Fruit fly (Drosophila melanogaster) whole organism, embryonic: ENCODE data around the gene Mondo.

Experiments used
- Ada2b ChIP-seq: fragments of 200-800 bp; sonication (Bioruptor generic); IDR thresholded peaks from 2 replicates; pipeline ENCODE4 v1.3.6; 2022; ENCODE audit warnings: missing biosample characterization, missing genetic modification characterization
- Blimp-1 ChIP-seq: fragments of 200-800 bp; sonication (Bioruptor generic); optimal IDR thresholded peaks from 3 replicates; lab custom pipeline; 2018; ENCODE audit warnings: missing biosample characterization, missing genetic modification characterization, mild to moderate bottlenecking, moderate library complexity, missing genetic modification reagents
- CG10209 ChIP-seq: fragments of 200-800 bp; sonication (Bioruptor generic); optimal IDR thresholded peaks from 3 replicates; lab custom pipeline; 2017; ENCODE audit warnings: missing biosample characterization, mild to moderate bottlenecking, missing genetic modification characterization, missing genetic modification reagents
- CG10979 ChIP-seq: fragments of 200-800 bp; sonication (Bioruptor generic); optimal IDR thresholded peaks from 2 replicates; lab custom pipeline; 2018; ENCODE audit warnings: missing biosample characterization, mild to moderate bottlenecking, missing genetic modification characterization, moderate library complexity
- CG11560 ChIP-seq: fragments of 200-800 bp; sonication (Bioruptor generic); IDR thresholded peaks from 3 replicates; pipeline ENCODE4 v1.3.6; 2022; ENCODE audit warnings: missing biosample characterization, missing genetic modification characterization
- CG12769 ChIP-seq: fragments of 200-800 bp; sonication (Bioruptor generic); optimal IDR thresholded peaks from 2 replicates; lab custom pipeline; 2019; ENCODE audit warnings: missing biosample characterization, mild to moderate bottlenecking, missing genetic modification characterization, moderate library complexity
- CG14050 ChIP-seq: fragments of 200-800 bp; sonication (Bioruptor generic); IDR thresholded peaks from 3 replicates; pipeline ENCODE4 v1.3.6; 2022; ENCODE audit warnings: missing biosample characterization, missing genetic modification characterization
- CG16863 ChIP-seq: fragments of 200-800 bp; sonication (Bioruptor generic); optimal IDR thresholded peaks from 3 replicates; lab custom pipeline; 2016; ENCODE audit warnings: missing biosample characterization, missing genetic modification characterization
- CG18476 ChIP-seq: fragments of 200-800 bp; sonication (Bioruptor generic); optimal IDR thresholded peaks from 2 replicates; lab custom pipeline; 2016; ENCODE audit warnings: missing biosample characterization, mild to moderate bottlenecking, missing genetic modification characterization
- CG18764 ChIP-seq: fragments of 200-800 bp; sonication (Bioruptor generic); optimal IDR thresholded peaks from 3 replicates; lab custom pipeline; 2016; ENCODE audit warnings: missing biosample characterization, missing genetic modification characterization
- CG2120 ChIP-seq: fragments of 200-800 bp; sonication (Bioruptor generic); optimal IDR thresholded peaks from 3 replicates; lab custom pipeline; 2016; ENCODE audit warnings: missing biosample characterization, missing genetic modification characterization
- CG2875 ChIP-seq: fragments of 200-800 bp; sonication (Bioruptor generic); optimal IDR thresholded peaks from 2 replicates; lab custom pipeline; 2017; ENCODE audit warnings: missing biosample characterization, mild to moderate bottlenecking, missing genetic modification characterization, missing genetic modification reagents
- CG2889 ChIP-seq: fragments of 200-800 bp; sonication (Bioruptor generic); IDR thresholded peaks from 3 replicates; pipeline ENCODE4 v1.3.6; 2022; ENCODE audit warnings: missing biosample characterization, missing genetic modification characterization
- CG30020 ChIP-seq: fragments of 200-800 bp; optimal IDR thresholded peaks from 2 replicates; lab custom pipeline; 2019; ENCODE audit warnings: missing biosample characterization, mild to moderate bottlenecking, missing genetic modification characterization, moderate library complexity
- CG3407 ChIP-seq: fragments of 200-800 bp; sonication (Bioruptor generic); optimal IDR thresholded peaks from 2 replicates; lab custom pipeline; 2018; ENCODE audit warnings: missing biosample characterization, mild to moderate bottlenecking, missing genetic modification characterization
- CG34224 ChIP-seq: fragments of 200-800 bp; sonication (Bioruptor generic); IDR thresholded peaks from 3 replicates; pipeline ENCODE4 v1.3.6; 2022; ENCODE audit warnings: missing biosample characterization, missing genetic modification characterization; ENCODE audit not compliant: partially characterized antibody
- CG8281 ChIP-seq: fragments of 200-800 bp; sonication (Bioruptor generic); optimal IDR thresholded peaks from 2 replicates; lab custom pipeline; 2018; ENCODE audit warnings: missing biosample characterization, mild to moderate bottlenecking, missing genetic modification characterization, moderate library complexity
- CG8944 ChIP-seq: fragments of 200-800 bp; sonication (Bioruptor generic); optimal IDR thresholded peaks from 3 replicates; lab custom pipeline; 2016; ENCODE audit warnings: missing biosample characterization, missing genetic modification characterization
- CTCF ChIP-seq: fragments of 200-800 bp; sonication (Bioruptor generic); optimal IDR thresholded peaks from 2 replicates; lab custom pipeline; 2017; ENCODE audit warnings: missing biosample characterization, mild to moderate bottlenecking, missing genetic modification characterization, moderate library complexity
- CoRest ChIP-seq: fragments of 200-800 bp; sonication (Bioruptor generic); optimal IDR thresholded peaks from 3 replicates; lab custom pipeline; 2018; ENCODE audit warnings: missing biosample characterization, mild to moderate bottlenecking, missing genetic modification characterization, moderate library complexity
- Deaf1 ChIP-seq: fragments of 200-800 bp; optimal IDR thresholded peaks from 3 replicates; lab custom pipeline; 2019; ENCODE audit warnings: missing biosample characterization, mild to moderate bottlenecking, missing genetic modification characterization, moderate library complexity
- Dfd ChIP-seq, 2 experiments: fragments of >200 bp; optimal IDR thresholded peaks; 2 replicates each; lab custom pipeline; 2017; ENCODE audit warnings: missing biosample characterization in 2 of 2, missing genetic modification characterization in 2 of 2
- HHEX ChIP-seq: fragments of 200-800 bp; sonication (Bioruptor generic); optimal IDR thresholded peaks from 3 replicates; lab custom pipeline; 2017; ENCODE audit warnings: missing biosample characterization, mild to moderate bottlenecking, missing genetic modification characterization, missing genetic modification reagents
- HLH4C ChIP-seq: fragments of 200-800 bp; sonication (Bioruptor generic); IDR thresholded peaks from 3 replicates; pipeline ENCODE4 v1.3.6; 2022; ENCODE audit warnings: missing biosample characterization, missing genetic modification characterization; ENCODE audit not compliant: partially characterized antibody
- Hsf ChIP-seq: fragments of 200-800 bp; sonication (Bioruptor generic); optimal IDR thresholded peaks from 3 replicates; lab custom pipeline; 2016; ENCODE audit warnings: missing biosample characterization, missing genetic modification characterization
- Max ChIP-seq: fragments of 200-800 bp; sonication (Bioruptor generic); optimal IDR thresholded peaks from 2 replicates; lab custom pipeline; 2016; ENCODE audit warnings: missing biosample characterization, mild to moderate bottlenecking, missing genetic modification characterization
- NfI ChIP-seq: fragments of 200-800 bp; sonication (Bioruptor generic); optimal IDR thresholded peaks from 3 replicates; lab custom pipeline; 2018; ENCODE audit warnings: missing biosample characterization, mild to moderate bottlenecking, missing genetic modification characterization, moderate library complexity
- Opbp ChIP-seq: fragments of 200-800 bp; sonication (Bioruptor generic); IDR thresholded peaks from 3 replicates; pipeline ENCODE4 v1.3.6; 2022; ENCODE audit warnings: missing biosample characterization, missing genetic modification characterization; ENCODE audit not compliant: partially characterized antibody
- Side ChIP-seq: fragments of 200-800 bp; sonication (Bioruptor generic); optimal IDR thresholded peaks from 2 replicates; lab custom pipeline; 2016; ENCODE audit warnings: missing biosample characterization, missing genetic modification characterization
- Sox100B ChIP-seq: fragments of 200-800 bp; sonication (Bioruptor generic); optimal IDR thresholded peaks from 3 replicates; lab custom pipeline; 2018; ENCODE audit warnings: missing biosample characterization, mild to moderate bottlenecking, missing genetic modification characterization
- Xbp1 ChIP-seq: fragments of 200-800 bp; sonication (Bioruptor generic); optimal IDR thresholded peaks from 3 replicates; lab custom pipeline; 2016; ENCODE audit warnings: missing biosample characterization, mild to moderate bottlenecking, missing genetic modification characterization
- bab2 ChIP-seq: fragments of 200-800 bp; sonication (Bioruptor generic); optimal IDR thresholded peaks from 2 replicates; lab custom pipeline; 2016; ENCODE audit warnings: missing biosample characterization, missing genetic modification characterization
- br ChIP-seq: fragments of >200 bp; optimal IDR thresholded peaks from 2 replicates; lab custom pipeline; 2017
- bsh ChIP-seq, 2 experiments: fragments of 200-800 bp; sonication (Bioruptor generic); optimal IDR thresholded peaks; 2 replicates each; lab custom pipeline; 2017 to 2018; ENCODE audit warnings: mild to moderate bottlenecking in 2 of 2, missing biosample characterization in 2 of 2, missing genetic modification characterization in 2 of 2, moderate library complexity in 1 of 2
- btn ChIP-seq: fragments of 200-800 bp; sonication (Bioruptor generic); optimal IDR thresholded peaks from 2 replicates; lab custom pipeline; 2016; ENCODE audit warnings: missing biosample characterization, missing genetic modification characterization
- dmrt99B ChIP-seq: fragments of 200-800 bp; sonication (Bioruptor generic); optimal IDR thresholded peaks from 2 replicates; lab custom pipeline; 2018; ENCODE audit warnings: missing biosample characterization, mild to moderate bottlenecking, missing genetic modification characterization, moderate library complexity
- ind ChIP-seq: fragments of 200-800 bp; sonication (Bioruptor generic); optimal IDR thresholded peaks from 3 replicates; lab custom pipeline; 2016; ENCODE audit warnings: missing biosample characterization, missing genetic modification characterization
- kah ChIP-seq: fragments of 200-800 bp; sonication (Bioruptor generic); optimal IDR thresholded peaks from 2 replicates; lab custom pipeline; 2018; ENCODE audit warnings: missing biosample characterization, mild to moderate bottlenecking, missing genetic modification characterization
- kay ChIP-seq: fragments of 200-800 bp; sonication (Bioruptor generic); optimal IDR thresholded peaks from 2 replicates; lab custom pipeline; 2016; ENCODE audit warnings: missing biosample characterization, missing genetic modification characterization
- lilli ChIP-seq: fragments of 200-800 bp; sonication (Bioruptor generic); optimal IDR thresholded peaks from 3 replicates; lab custom pipeline; 2016; ENCODE audit warnings: missing biosample characterization, missing genetic modification characterization
- lola ChIP-seq, 3 experiments: fragments of >200 bp in 2 of 3; fragments of 200-800 bp in 1 of 3; sonication (Bioruptor generic) in 1 of 3; optimal IDR thresholded peaks; 2 replicates each; lab custom pipeline; 2017 to 2019; ENCODE audit warnings: missing biosample characterization in 3 of 3, missing genetic modification characterization in 3 of 3, mild to moderate bottlenecking in 1 of 3, moderate library complexity in 1 of 3
- lov ChIP-seq, 2 experiments: fragments of 200-800 bp in 1 of 2; fragments of >200 bp in 1 of 2; sonication (Bioruptor generic) in 1 of 2; IDR thresholded peaks in 1 of 2; optimal IDR thresholded peaks in 1 of 2; 2 replicates in 1 of 2; 3 replicates in 1 of 2; pipeline versions ENCODE4 v1.3.6 to Lab custom; 2017 to 2022; ENCODE audit warnings: missing biosample characterization in 1 of 2, missing genetic modification characterization in 1 of 2
- phol ChIP-seq: fragments of 200-800 bp; sonication (Bioruptor generic); optimal IDR thresholded peaks from 3 replicates; lab custom pipeline; 2018; ENCODE audit warnings: missing biosample characterization, mild to moderate bottlenecking, missing genetic modification characterization, moderate library complexity
- prd ChIP-seq, 3 experiments: fragments of >200 bp in 2 of 3; fragments of 200-800 bp in 1 of 3; sonication (Bioruptor generic) in 1 of 3; optimal IDR thresholded peaks in 2 of 3; IDR thresholded peaks in 1 of 3; 2 replicates in 2 of 3; 3 replicates in 1 of 3; pipeline versions ENCODE4 v1.3.6 to Lab custom; 2017 to 2022; ENCODE audit warnings: missing biosample characterization in 1 of 3, missing genetic modification characterization in 1 of 3
- slp2 ChIP-seq: fragments of 200-800 bp; sonication (Bioruptor generic); optimal IDR thresholded peaks from 2 replicates; lab custom pipeline; 2016; ENCODE audit warnings: missing biosample characterization, missing genetic modification characterization
- ssp ChIP-seq: fragments of 200-800 bp; sonication (Bioruptor generic); IDR thresholded peaks from 2 replicates; pipeline ENCODE4 v1.3.6; 2022; ENCODE audit warnings: missing biosample characterization, missing genetic modification characterization
- trem ChIP-seq: fragments of 200-800 bp; optimal IDR thresholded peaks from 3 replicates; lab custom pipeline; 2019; ENCODE audit warnings: missing biosample characterization, mild to moderate bottlenecking, missing genetic modification characterization, moderate library complexity
- tx ChIP-seq: fragments of 200-800 bp; sonication (Bioruptor generic); optimal IDR thresholded peaks from 2 replicates; lab custom pipeline; 2016; ENCODE audit warnings: missing biosample characterization, missing genetic modification characterization

Gene Mondo

dm6 chr2L:21310427-21311199, 763 bp upstream of the Mondo start, which contains the start of gene crc (continued):
- TF ChIP-seq Opbp (GFP tag; lab: Robert Waterston, UW) (no peak), CG34224 (GFP tag; lab: Robert Waterston, UW) (peak; percentile 52; the same call in 2 of the 3 replicates), NfI (GFP tag; lab: Kevin White, UChicago) (no peak), CG18764 (GFP tag; lab: Kevin White, UChicago) (no peak), Ada2b (GFP tag; lab: Robert Waterston, UW) (no peak), CG11560 (tag; lab: Robert Waterston, UW) (no peak), tx (GFP tag; lab: Kevin White, UChicago) (no peak), CG10979 (tag; lab: Kevin White, UChicago) (no peak), CG12769 (no peak), CoRest (tag; lab: Kevin White, UChicago) (no peak), CG2889 (GFP tag; lab: Robert Waterston, UW) (no peak), slp2 (GFP tag; lab: Kevin White, UChicago) (no peak), CTCF (GFP tag; lab: Kevin White, UChicago) (no peak), CG10209 (GFP tag; lab: Kevin White, UChicago) (peak; percentile 24), trem (tag; lab: Kevin White, UChicago) (peak; percentile 33), kah (GFP tag; lab: Kevin White, UChicago) (no peak), HHEX (GFP tag; lab: Kevin White, UChicago) (no peak), ssp (no peak), lov (optimal IDR thresholded peaks at IDR 0.05; lab: Kevin White, UChicago) (no peak), lov (GFP tag; IDR thresholded peaks at IDR 0.05; lab: Robert Waterston, UW) (0 out of 3 replicates have a peak, but pooled peaks have one; percentile 22), btn (GFP tag; lab: Kevin White, UChicago) (no peak), HLH4C (peak; percentile 70), CG14050 (GFP tag; lab: Robert Waterston, UW) (no peak), bab2 (GFP tag; lab: Kevin White, UChicago) (no peak), CG18476 (GFP tag; lab: Kevin White, UChicago) (peak; percentile 5), CG3407 (no peak), dmrt99B (tag; lab: Kevin White, UChicago) (peak; percentile 17), Xbp1 (peak; percentile 49), br (lab: Kevin White, UChicago) (no peak), CG30020 (peak; percentile 85), lilli (GFP tag; lab: Kevin White, UChicago) (peak; percentile 29), lola (GFP tag; optimal IDR thresholded peaks at IDR 0.05; lab: Kevin White, UChicago) (peak in 1 of 3 experiments; percentile 57), Side (GFP tag; lab: Kevin White, UChicago) (no peak), Blimp-1 (GFP tag; lab: Kevin White, UChicago) (no peak), kay (GFP tag; lab: Kevin White, UChicago) (peak; percentile 7), CG8281 (tag; lab: Kevin White, UChicago) (no peak), prd (optimal IDR thresholded peaks at IDR 0.05; lab: Kevin White, UChicago) (no peak), prd (GFP tag; IDR thresholded peaks at IDR 0.05; lab: Robert Waterston, UW) (0 out of 3 replicates have a peak, but pooled peaks have one; percentile 34), CG8944 (GFP tag; lab: Kevin White, UChicago) (no peak), CG2875 (no peak), CG2120 (GFP tag; lab: Kevin White, UChicago) (peak; percentile 14), Max (GFP tag; lab: Kevin White, UChicago) (no peak), Deaf1 (no peak), ind (no peak), bsh (GFP tag; optimal IDR thresholded peaks at IDR 0.05; lab: Kevin White, UChicago) (no peak), Hsf (GFP tag; lab: Kevin White, UChicago) (peak; percentile 39), Sox100B (GFP tag; lab: Kevin White, UChicago) (no peak), Dfd (GFP tag; optimal IDR thresholded peaks at IDR 0.05; lab: Kevin White, UChicago) (no peak), CG16863 (GFP tag; lab: Kevin White, UChicago) (no peak), phol (peak; percentile 22)
